Worm (Caenorhabditis elegans) whole organism, L1 larva: ENCODE data around the gene R02F11.10.
A peak's percentile ranks its signal among the peaks of the same experiment; 100 is the strongest.

ENCODE experiments used
- C04F5.9 ChIP-seq: sonication (generic microtip); optimal IDR thresholded peaks from 2 replicates; lab custom pipeline; 2016; ENCODE audit warnings: missing genetic modification characterization, missing compliant biosample characterization
- F16B12.6 ChIP-seq: fragments of 150-350 bp; optimal IDR thresholded peaks from 2 replicates; lab custom pipeline; 2014; ENCODE audit warnings: missing biosample characterization, missing genetic modification characterization
- aha-1 ChIP-seq: fragments of 150-350 bp; optimal IDR thresholded peaks from 2 replicates; lab custom pipeline; 2014; ENCODE audit warnings: missing biosample characterization, missing genetic modification characterization
- ama-1 ChIP-seq: fragments of 150-350 bp; optimal IDR thresholded peaks from 2 replicates; lab custom pipeline; 2014
- ceh-63 ChIP-seq: fragments of 200-800 bp; sonication (Bioruptor generic); optimal IDR thresholded peaks from 2 replicates; lab custom pipeline; 2018; ENCODE audit warnings: mild to moderate bottlenecking, missing genetic modification characterization, missing compliant biosample characterization
- ceh-8 ChIP-seq: fragments of 200-800 bp; sonication (Bioruptor generic); optimal IDR thresholded peaks from 2 replicates; lab custom pipeline; 2018; ENCODE audit warnings: mild to moderate bottlenecking, missing genetic modification characterization, moderate library complexity, missing compliant biosample characterization
- ceh-82 ChIP-seq, 3 experiments: fragments of 150-350 bp in 1 of 3; sonication (generic microtip) in 2 of 3; optimal IDR thresholded peaks; 2 replicates each; lab custom pipeline; 2014 to 2017; ENCODE audit warnings: missing biosample characterization in 3 of 3, missing genetic modification characterization in 3 of 3
- ces-1 ChIP-seq: fragments of 150-350 bp; optimal IDR thresholded peaks from 2 replicates; lab custom pipeline; 2014; ENCODE audit warnings: missing biosample characterization, missing genetic modification reagents, missing genetic modification characterization
- dpl-1 ChIP-seq, 3 experiments: fragments of 150-350 bp in 2 of 3; sonication (generic microtip) in 1 of 3; optimal IDR thresholded peaks; 2 replicates each; lab custom pipeline; 2014 to 2017; ENCODE audit warnings: missing biosample characterization in 3 of 3, missing genetic modification characterization in 3 of 3, missing genetic modification reagents in 3 of 3
- efl-1 ChIP-seq, 4 experiments: fragments of 150-350 bp; optimal IDR thresholded peaks in 3 of 4; peaks in 1 of 4; 1 replicate in 1 of 4; 2 replicates in 3 of 4; lab custom pipeline; 2014; ENCODE audit warnings: missing biosample characterization in 2 of 4, missing genetic modification characterization in 2 of 4, missing genetic modification reagents in 2 of 4
- efl-3 ChIP-seq: fragments of 200-800 bp; sonication (Bioruptor generic); optimal IDR thresholded peaks from 2 replicates; lab custom pipeline; 2018; ENCODE audit warnings: mild to moderate bottlenecking, missing genetic modification characterization, missing compliant biosample characterization
- egl-27 ChIP-seq, 2 experiments: fragments of 150-350 bp in 1 of 2; sonication (generic microtip); optimal IDR thresholded peaks; 3 replicates each; lab custom pipeline; 2017 to 2018; ENCODE audit warnings: missing biosample characterization in 2 of 2, missing genetic modification characterization in 2 of 2, missing genetic modification reagents in 2 of 2
- elt-2 ChIP-seq: sonication (generic microtip); optimal IDR thresholded peaks from 2 replicates; lab custom pipeline; 2016; ENCODE audit warnings: missing genetic modification characterization, mild to moderate bottlenecking, inconsistent platforms, missing compliant biosample characterization, missing genetic modification reagents
- elt-3 ChIP-seq, 6 experiments: fragments of 150-350 bp in 1 of 6; sonication (generic microtip); optimal IDR thresholded peaks; 2 replicates each; lab custom pipeline; 2017 to 2018; ENCODE audit warnings: missing biosample characterization in 6 of 6, missing genetic modification characterization in 6 of 6, inconsistent platforms in 1 of 6
- fkh-4 ChIP-seq: sonication (generic microtip); optimal IDR thresholded peaks from 2 replicates; lab custom pipeline; 2016; ENCODE audit warnings: missing compliant biosample characterization, missing genetic modification characterization, borderline replicate concordance
- grh-1 ChIP-seq: fragments of 200-800 bp; sonication (Bioruptor generic); IDR thresholded peaks from 2 replicates; pipeline ENCODE4 v1.3.6; 2022; ENCODE audit warnings: missing genetic modification reagents, missing genetic modification characterization, missing compliant biosample characterization
- irx-1 ChIP-seq: sonication (generic microtip); optimal IDR thresholded peaks from 2 replicates; lab custom pipeline; 2016; ENCODE audit warnings: missing genetic modification characterization, missing compliant biosample characterization
- isw-1 ChIP-seq: fragments of 200-800 bp; sonication (Bioruptor generic); IDR thresholded peaks from 2 replicates; pipeline ENCODE4 v1.3.6; 2022; ENCODE audit warnings: missing genetic modification characterization, missing compliant biosample characterization
- jun-1 ChIP-seq: fragments of 150-350 bp; optimal IDR thresholded peaks from 2 replicates; lab custom pipeline; 2014; ENCODE audit warnings: missing biosample characterization, missing genetic modification reagents, missing genetic modification characterization
- lin-14 ChIP-seq: fragments of 200-800 bp; sonication (Bioruptor generic); optimal IDR thresholded peaks from 2 replicates; lab custom pipeline; 2018; ENCODE audit warnings: mild to moderate bottlenecking, missing genetic modification characterization, moderate library complexity, missing compliant biosample characterization
- lin-35 ChIP-seq, 2 experiments: fragments of 150-350 bp; optimal IDR thresholded peaks; 2 replicates each; lab custom pipeline; 2014; ENCODE audit warnings: missing biosample characterization in 2 of 2, missing genetic modification characterization in 2 of 2, missing genetic modification reagents in 2 of 2
- lin-39 ChIP-seq: fragments of 150-350 bp; optimal IDR thresholded peaks from 2 replicates; lab custom pipeline; 2014; ENCODE audit warnings: missing biosample characterization, missing genetic modification reagents, missing genetic modification characterization
- lsy-2 ChIP-seq, 2 experiments: fragments of 150-350 bp; optimal IDR thresholded peaks; 2 replicates each; lab custom pipeline; 2014; ENCODE audit warnings: missing biosample characterization in 2 of 2, missing genetic modification characterization in 2 of 2
- mdl-1 ChIP-seq, 2 experiments: fragments of 150-350 bp; optimal IDR thresholded peaks; 2 replicates each; lab custom pipeline; 2014 to 2017; ENCODE audit warnings: missing biosample characterization in 2 of 2, missing genetic modification characterization in 2 of 2, inconsistent platforms in 1 of 2
- mep-1 ChIP-seq: fragments of 150-350 bp; optimal IDR thresholded peaks from 2 replicates; lab custom pipeline; 2014; ENCODE audit warnings: missing biosample characterization, missing genetic modification characterization
- nhr-11 ChIP-seq: fragments of 150-350 bp; optimal IDR thresholded peaks from 2 replicates; lab custom pipeline; 2014; ENCODE audit warnings: missing biosample characterization, missing genetic modification characterization
- nhr-19 ChIP-seq: fragments of 200-800 bp; sonication (Bioruptor generic); conservative IDR thresholded peaks from 2 replicates; pipeline ENCODE4 v1.3.6; 2022; ENCODE audit warnings: missing genetic modification characterization, missing compliant biosample characterization
- nhr-20 ChIP-seq: sonication (generic microtip); optimal IDR thresholded peaks from 2 replicates; lab custom pipeline; 2016; ENCODE audit warnings: mild to moderate bottlenecking, missing genetic modification characterization, missing compliant biosample characterization
- nhr-47 ChIP-seq: sonication (generic microtip); optimal IDR thresholded peaks from 2 replicates; lab custom pipeline; 2016; ENCODE audit warnings: mild to moderate bottlenecking, missing genetic modification characterization, moderate library complexity, missing compliant biosample characterization
- nhr-71 ChIP-seq: sonication (generic microtip); optimal IDR thresholded peaks from 2 replicates; lab custom pipeline; 2016; ENCODE audit warnings: mild to moderate bottlenecking, missing genetic modification characterization, moderate library complexity, missing compliant biosample characterization
- nhr-76 ChIP-seq: sonication (generic microtip); optimal IDR thresholded peaks from 2 replicates; lab custom pipeline; 2017; ENCODE audit warnings: missing biosample characterization, missing genetic modification characterization
- nhr-90 ChIP-seq: sonication (generic microtip); optimal IDR thresholded peaks from 2 replicates; lab custom pipeline; 2016; ENCODE audit warnings: mild to moderate bottlenecking, missing genetic modification characterization, missing compliant biosample characterization; ENCODE audit not compliant: poor library complexity
- skn-1 ChIP-seq: fragments of 150-350 bp; optimal IDR thresholded peaks from 2 replicates; lab custom pipeline; 2014; ENCODE audit warnings: missing biosample characterization, missing genetic modification characterization
- snpc-4 ChIP-seq: fragments of 150-350 bp; optimal IDR thresholded peaks from 2 replicates; lab custom pipeline; 2014; ENCODE audit warnings: missing biosample characterization, missing genetic modification characterization
- snu-23 ChIP-seq: sonication (generic microtip); optimal IDR thresholded peaks from 2 replicates; lab custom pipeline; 2016; ENCODE audit warnings: missing genetic modification characterization, missing compliant biosample characterization
- sox-4 ChIP-seq: sonication (generic microtip); optimal IDR thresholded peaks from 2 replicates; lab custom pipeline; 2016; ENCODE audit warnings: missing genetic modification characterization, missing compliant biosample characterization
- sptf-1 ChIP-seq: fragments of 150-350 bp; optimal IDR thresholded peaks from 2 replicates; lab custom pipeline; 2014; ENCODE audit warnings: missing biosample characterization, missing genetic modification characterization
- swsn-7 ChIP-seq: sonication (generic microtip); optimal IDR thresholded peaks from 2 replicates; lab custom pipeline; 2016; ENCODE audit warnings: missing genetic modification characterization, missing compliant biosample characterization
- tbx-2 ChIP-seq: sonication (generic microtip); optimal IDR thresholded peaks from 2 replicates; lab custom pipeline; 2016; ENCODE audit warnings: missing genetic modification characterization, missing compliant biosample characterization
- unc-130 ChIP-seq: fragments of 150-350 bp; optimal IDR thresholded peaks from 2 replicates; lab custom pipeline; 2017; ENCODE audit warnings: missing biosample characterization, missing genetic modification characterization, inconsistent platforms
- unc-30 ChIP-seq: sonication (generic microtip); optimal IDR thresholded peaks from 2 replicates; lab custom pipeline; 2017; ENCODE audit warnings: missing biosample characterization, missing genetic modification characterization
- unc-62 ChIP-seq: fragments of 150-350 bp; optimal IDR thresholded peaks from 2 replicates; lab custom pipeline; 2014; ENCODE audit warnings: missing biosample characterization, missing genetic modification reagents, missing genetic modification characterization
- unc-86 ChIP-seq: sonication (generic microtip); optimal IDR thresholded peaks from 2 replicates; lab custom pipeline; 2016; ENCODE audit warnings: missing genetic modification characterization, missing compliant biosample characterization
- unc-98 ChIP-seq: fragments of 200-800 bp; sonication (Bioruptor generic); IDR thresholded peaks from 2 replicates; pipeline ENCODE4 v1.3.6; 2022; ENCODE audit warnings: missing genetic modification characterization, missing compliant biosample characterization
- xbp-1 ChIP-seq: sonication (generic microtip); optimal IDR thresholded peaks from 2 replicates; lab custom pipeline; 2016; ENCODE audit warnings: missing genetic modification characterization, missing compliant biosample characterization

R02F11.10 gene

DNA sequence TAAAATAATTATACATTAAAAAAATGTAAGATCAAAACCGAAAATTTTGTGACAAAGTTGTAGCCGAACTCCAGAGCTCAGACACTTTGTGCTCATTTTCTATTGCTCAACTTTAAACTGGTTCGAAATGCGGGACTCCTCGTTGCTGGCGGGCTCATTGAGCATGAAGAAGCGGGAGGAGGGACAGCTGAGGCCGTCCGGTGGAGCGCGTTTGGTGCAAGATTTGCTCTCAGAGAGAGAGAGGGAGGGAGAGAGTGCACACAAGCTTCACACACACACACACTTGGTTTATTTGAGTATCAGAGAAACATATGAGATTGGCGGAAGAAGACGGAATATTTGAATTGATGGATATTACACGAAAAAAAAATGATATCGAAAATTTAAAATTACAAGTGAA, 21.7 kb downstream of the R02F11.10 start (continued):
- TF ChIP-seq nhr-47 = peak; percentile 21
- TF ChIP-seq ceh-8 (GFP tag; lab: Kevin White, UChicago) = no peak
- peak; percentile 55 for TF ChIP-seq snu-23 (GFP tag; lab: Kevin White, UChicago)
- TF ChIP-seq sptf-1 (tag; lab: Kevin White, UChicago) = no peak
- peak in 1 of 3 experiments; percentile 51 for TF ChIP-seq dpl-1 (GFP tag; optimal IDR thresholded peaks at IDR 0.05; lab: Kevin White, UChicago)
- no peak for TF ChIP-seq unc-62
- TF ChIP-seq unc-86 (tag; lab: Kevin White, UChicago) = peak; percentile 19
- no peak for TF ChIP-seq ama-1
- TF ChIP-seq elt-3 (tag; optimal IDR thresholded peaks at IDR 0.05; lab: Kevin White, UChicago) = no peak
- peak; percentile 14 for TF ChIP-seq mep-1 (tag; lab: Kevin White, UChicago)
- TF ChIP-seq nhr-11 (tag; lab: Kevin White, UChicago) = no peak
- peak in 2 of 3 experiments; percentile 13 to 65 for TF ChIP-seq ceh-82 (tag; optimal IDR thresholded peaks at IDR 0.05; lab: Kevin White, UChicago)
- no peak for TF ChIP-seq irx-1 (tag; lab: Kevin White, UChicago)
- no peak for TF ChIP-seq egl-27 (tag; optimal IDR thresholded peaks at IDR 0.05; lab: Kevin White, UChicago)
- TF ChIP-seq elt-2 (tag; lab: Kevin White, UChicago) = no peak
- TF ChIP-seq lin-14 (GFP tag; lab: Kevin White, UChicago) = peak; percentile 85
- TF ChIP-seq ces-1 (GFP tag; lab: Kevin White, UChicago) = no peak
- no peak; the same call in 1 of the 2 replicates for TF ChIP-seq nhr-19 (GFP tag; lab: Robert Waterston, UW)
- peak in 1 of 2 experiments; percentile 62 for TF ChIP-seq lin-35 (GFP tag; optimal IDR thresholded peaks at IDR 0.05; lab: Kevin White, UChicago)
- TF ChIP-seq mdl-1 (tag; optimal IDR thresholded peaks at IDR 0.05; lab: Kevin White, UChicago) = no peak
- TF ChIP-seq jun-1 (tag; lab: Kevin White, UChicago) = no peak
- TF ChIP-seq nhr-90 (tag; lab: Kevin White, UChicago) = no peak
- peak; percentile 41 to 51 for TF ChIP-seq efl-1 (optimal IDR thresholded peaks at IDR 0.05; lab: Kevin White, UChicago)
- TF ChIP-seq efl-1 (GFP tag; optimal IDR thresholded peaks at IDR 0.05 in 1 of 2; lab: Kevin White, UChicago) = peak; percentile 42 to 80
- TF ChIP-seq fkh-4 (tag; lab: Kevin White, UChicago) = no peak
- no peak for TF ChIP-seq sox-4 (tag; lab: Kevin White, UChicago)
- TF ChIP-seq C04F5.9 (tag; lab: Kevin White, UChicago) = no peak
- no peak for TF ChIP-seq grh-1 (GFP tag; lab: Robert Waterston, UW)
- no peak for TF ChIP-seq unc-30 (tag; lab: Kevin White, UChicago)
- peak; percentile 1 for TF ChIP-seq xbp-1 (tag; lab: Kevin White, UChicago)

DNA sequence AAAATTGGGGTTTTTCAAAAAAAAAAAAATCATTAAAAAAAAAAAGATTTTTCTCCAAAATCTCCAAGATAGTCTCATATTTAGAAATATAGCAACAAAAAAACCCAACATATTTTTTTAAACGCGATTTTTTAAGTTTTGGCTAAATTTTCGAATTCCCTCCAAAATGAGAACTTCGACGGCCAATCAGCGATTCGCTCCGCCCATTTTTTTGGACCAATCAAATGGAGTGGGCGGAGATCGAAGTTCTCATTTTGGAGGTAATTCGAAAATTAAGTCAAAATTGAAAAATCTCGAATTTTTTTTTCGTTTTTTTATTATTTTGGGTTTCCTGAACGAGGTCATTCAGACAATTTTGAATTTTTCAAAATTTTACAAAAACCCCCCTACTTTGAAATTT, 24.9 kb downstream of the R02F11.10 start:
- TF ChIP-seq efl-1 (optimal IDR thresholded peaks at IDR 0.05; lab: Kevin White, UChicago) (no peak), efl-1 (GFP tag; optimal IDR thresholded peaks at IDR 0.05 in 1 of 2; lab: Kevin White, UChicago) (peak in 1 of 2 experiments; percentile 18), grh-1 (GFP tag; lab: Robert Waterston, UW) (no peak)
- TF ChIP-seq, all 84 proteins: peak for 1

DNA sequence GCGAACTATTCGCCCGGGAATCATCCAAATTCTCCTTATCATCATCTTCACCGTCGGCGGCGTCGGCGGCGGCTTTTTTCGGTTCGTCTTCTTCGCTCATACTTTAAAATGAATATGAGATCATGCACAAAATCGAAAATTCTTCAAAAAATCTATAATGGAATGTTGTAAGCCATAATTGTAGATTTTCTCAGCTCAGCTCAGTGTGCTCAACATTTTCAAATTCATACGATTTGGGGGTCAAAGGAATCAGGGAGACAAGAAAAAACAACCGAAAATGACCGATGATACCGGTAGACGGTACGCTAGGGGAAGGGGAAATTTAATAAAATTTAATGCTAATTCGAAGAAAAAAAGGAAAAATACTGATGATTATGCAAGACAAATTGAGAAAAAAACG, 29.6 kb downstream of the R02F11.10 start, which contains the start of gene ccep-97:
Gene ccep-97 (minus strand): TSS at position 101 of the 400 bp plus-strand sequence.
- TF ChIP-seq nhr-76 (tag; lab: Kevin White, UChicago) (no peak), ces-1 (GFP tag; lab: Kevin White, UChicago) (no peak), nhr-71 (tag; lab: Kevin White, UChicago) (no peak), swsn-7 (tag; lab: Kevin White, UChicago) (no peak), sox-4 (tag; lab: Kevin White, UChicago) (no peak), snpc-4 (no peak), nhr-90 (tag; lab: Kevin White, UChicago) (no peak)

DNA sequence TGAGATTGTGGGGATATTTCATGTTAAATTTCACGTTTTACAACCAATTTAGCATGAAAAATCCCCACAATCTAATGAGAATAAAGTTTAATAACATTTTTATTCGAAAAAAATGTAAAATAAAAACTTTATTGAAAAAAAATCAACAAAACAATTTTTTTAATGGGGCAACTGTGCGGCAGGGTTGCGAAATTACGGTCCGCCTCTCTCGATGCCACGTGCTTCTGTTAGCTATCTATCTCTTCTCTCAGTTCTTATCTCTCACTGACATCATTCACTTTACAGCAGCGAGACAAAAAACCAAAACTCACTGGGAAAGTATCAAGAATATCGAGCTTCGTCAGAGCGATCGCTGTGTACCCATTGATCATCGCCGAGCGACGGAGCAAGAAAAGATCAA, 31.7 kb downstream of the R02F11.10 start:
- TF ChIP-seq efl-3 (GFP tag; lab: Kevin White, UChicago) (no peak), nhr-20 (tag; lab: Kevin White, UChicago) (peak; percentile 22), aha-1 (no peak), unc-130 (tag; lab: Kevin White, UChicago) (no peak), lin-39 (tag; lab: Kevin White, UChicago) (no peak), nhr-47 (no peak), nhr-90 (tag; lab: Kevin White, UChicago) (no peak), F16B12.6 (tag; lab: Kevin White, UChicago) (no peak), isw-1 (GFP tag; lab: Robert Waterston, UW) (no peak), ceh-63 (GFP tag; lab: Kevin White, UChicago) (no peak), ama-1 (no peak), skn-1 (tag; lab: Kevin White, UChicago) (peak; percentile 39), nhr-71 (tag; lab: Kevin White, UChicago) (peak; percentile 65), snu-23 (GFP tag; lab: Kevin White, UChicago) (peak; percentile 26), sox-4 (tag; lab: Kevin White, UChicago) (no peak), lsy-2 (tag; optimal IDR thresholded peaks at IDR 0.05; lab: Kevin White, UChicago) (peak in 1 of 2 experiments; percentile 35), tbx-2 (peak; percentile 32), unc-98 (no peak), grh-1 (GFP tag; lab: Robert Waterston, UW) (no peak)
